Fruit fly (Drosophila melanogaster) whole organism, embryonic: ENCODE data around the gene CG31872.

Source experiments
- Ada2b ChIP-seq: fragments of 200-800 bp; sonication (Bioruptor generic); IDR thresholded peaks from 2 replicates; pipeline ENCODE4 v1.3.6; 2022; ENCODE audit warnings: missing biosample characterization, missing genetic modification characterization
- Atf-2 ChIP-seq: fragments of 200-800 bp; sonication (Bioruptor generic); optimal IDR thresholded peaks from 2 replicates; lab custom pipeline; 2016; ENCODE audit warnings: missing biosample characterization, missing genetic modification characterization
- Bdp1 ChIP-seq: fragments of 200-800 bp; sonication (Bioruptor generic); optimal IDR thresholded peaks from 3 replicates; lab custom pipeline; 2016; ENCODE audit warnings: missing biosample characterization, missing genetic modification characterization
- CG10543 ChIP-seq: fragments of 200-800 bp; sonication (Bioruptor generic); optimal IDR thresholded peaks from 3 replicates; lab custom pipeline; 2017; ENCODE audit warnings: missing biosample characterization, mild to moderate bottlenecking, missing genetic modification characterization, moderate library complexity
- CG10654 ChIP-seq: fragments of 200-800 bp; sonication (Bioruptor generic); optimal IDR thresholded peaks from 2 replicates; lab custom pipeline; 2016; ENCODE audit warnings: missing biosample characterization, missing genetic modification characterization
- CG11093 ChIP-seq: fragments of 200-800 bp; sonication (Bioruptor generic); IDR thresholded peaks from 3 replicates; pipeline ENCODE4 v1.3.6; 2022; ENCODE audit warnings: missing biosample characterization, missing genetic modification characterization
- CG12071 ChIP-seq: fragments of 200-800 bp; sonication (Bioruptor generic); optimal IDR thresholded peaks from 3 replicates; lab custom pipeline; 2018; ENCODE audit warnings: missing biosample characterization, mild to moderate bottlenecking, missing genetic modification characterization
- CG12391 ChIP-seq: fragments of 200-800 bp; sonication (Bioruptor generic); optimal IDR thresholded peaks from 3 replicates; lab custom pipeline; 2018; ENCODE audit warnings: missing biosample characterization, mild to moderate bottlenecking, missing genetic modification characterization, moderate library complexity
- CG17186 ChIP-seq: fragments of 200-800 bp; sonication (Bioruptor generic); optimal IDR thresholded peaks from 3 replicates; lab custom pipeline; 2017; ENCODE audit warnings: missing biosample characterization, missing genetic modification reagents, missing genetic modification characterization
- CG18476 ChIP-seq: fragments of 200-800 bp; sonication (Bioruptor generic); optimal IDR thresholded peaks from 2 replicates; lab custom pipeline; 2016; ENCODE audit warnings: missing biosample characterization, mild to moderate bottlenecking, missing genetic modification characterization
- CG34422 ChIP-seq: fragments of 200-800 bp; sonication (Bioruptor generic); IDR thresholded peaks from 3 replicates; pipeline ENCODE4 v1.3.6; 2022; ENCODE audit warnings: missing biosample characterization, missing genetic modification characterization
- CG4328 ChIP-seq: fragments of 200-800 bp; sonication (Bioruptor generic); optimal IDR thresholded peaks from 3 replicates; lab custom pipeline; 2017; ENCODE audit warnings: missing biosample characterization, missing genetic modification reagents, missing genetic modification characterization
- CG4424 ChIP-seq: fragments of 200-800 bp; sonication (Bioruptor generic); optimal IDR thresholded peaks from 3 replicates; lab custom pipeline; 2016; ENCODE audit warnings: missing biosample characterization, missing genetic modification characterization
- CG4617 ChIP-seq: fragments of 200-800 bp; sonication (Bioruptor generic); optimal IDR thresholded peaks from 3 replicates; lab custom pipeline; 2016; ENCODE audit warnings: missing biosample characterization, missing genetic modification characterization, borderline replicate concordance
- CG4820 ChIP-seq: fragments of 200-800 bp; sonication (Bioruptor generic); optimal IDR thresholded peaks from 3 replicates; lab custom pipeline; 2016; ENCODE audit warnings: missing biosample characterization, missing genetic modification characterization
- CG6791 ChIP-seq: fragments of 200-800 bp; sonication (Bioruptor generic); IDR thresholded peaks from 3 replicates; pipeline ENCODE4 v1.3.6; 2022; ENCODE audit warnings: missing biosample characterization, missing genetic modification characterization; ENCODE audit not compliant: partially characterized antibody
- CG8281 ChIP-seq: fragments of 200-800 bp; sonication (Bioruptor generic); optimal IDR thresholded peaks from 2 replicates; lab custom pipeline; 2018; ENCODE audit warnings: missing biosample characterization, mild to moderate bottlenecking, missing genetic modification characterization, moderate library complexity
- CG9817 ChIP-seq: fragments of 200-800 bp; sonication (Bioruptor generic); optimal IDR thresholded peaks from 2 replicates; lab custom pipeline; 2018; ENCODE audit warnings: missing biosample characterization, mild to moderate bottlenecking, missing genetic modification characterization, moderate library complexity
- CrebB ChIP-seq: fragments of 200-800 bp; sonication (Bioruptor generic); optimal IDR thresholded peaks from 3 replicates; lab custom pipeline; 2018; ENCODE audit warnings: missing biosample characterization, mild to moderate bottlenecking, missing genetic modification characterization
- Dbx ChIP-seq: fragments of 200-800 bp; sonication (Bioruptor generic); IDR thresholded peaks from 3 replicates; pipeline ENCODE4 v1.3.6; 2022; ENCODE audit warnings: missing biosample characterization, missing genetic modification characterization
- Dip2 ChIP-seq: fragments of 200-800 bp; sonication (Bioruptor generic); IDR thresholded peaks from 2 replicates; pipeline ENCODE4 v1.3.6; 2022; ENCODE audit warnings: missing biosample characterization, missing genetic modification characterization
- Dip3 ChIP-seq: fragments of 200-800 bp; sonication (Bioruptor generic); optimal IDR thresholded peaks from 3 replicates; lab custom pipeline; 2016; ENCODE audit warnings: missing biosample characterization, missing genetic modification characterization
- E2f2 ChIP-seq: fragments of 200-800 bp; sonication (Bioruptor generic); IDR thresholded peaks from 2 replicates; pipeline ENCODE4 v1.3.6; 2022; ENCODE audit warnings: missing biosample characterization, missing genetic modification characterization
- ERR ChIP-seq: fragments of 200-800 bp; sonication (Bioruptor generic); optimal IDR thresholded peaks from 2 replicates; lab custom pipeline; 2016; ENCODE audit warnings: missing biosample characterization, missing genetic modification characterization
- Fer3 ChIP-seq: fragments of 200-800 bp; sonication (Bioruptor generic); optimal IDR thresholded peaks from 2 replicates; lab custom pipeline; 2018; ENCODE audit warnings: missing biosample characterization, mild to moderate bottlenecking, missing genetic modification characterization, moderate library complexity
- Hr78 ChIP-seq, 2 experiments: fragments of 200-800 bp in 1 of 2; fragments of >200 bp in 1 of 2; sonication (Bioruptor generic) in 1 of 2; optimal IDR thresholded peaks; 2 replicates each; lab custom pipeline; 2017 to 2019; ENCODE audit warnings: missing biosample characterization in 2 of 2, missing genetic modification characterization in 2 of 2, mild to moderate bottlenecking in 1 of 2, moderate library complexity in 1 of 2
- Jarid2 ChIP-seq: fragments of 200-800 bp; sonication (Bioruptor generic); optimal IDR thresholded peaks from 3 replicates; lab custom pipeline; 2017; ENCODE audit warnings: mild to moderate bottlenecking, missing biosample characterization, missing genetic modification reagents, missing genetic modification characterization
- Lhr ChIP-seq: fragments of 200-800 bp; sonication (Bioruptor generic); optimal IDR thresholded peaks from 3 replicates; lab custom pipeline; 2017; ENCODE audit warnings: mild to moderate bottlenecking, missing biosample characterization, missing genetic modification reagents, missing genetic modification characterization
- Lpt ChIP-seq: fragments of >200 bp; optimal IDR thresholded peaks from 2 replicates; lab custom pipeline; 2018; ENCODE audit warnings: missing biosample characterization, missing genetic modification characterization
- MTF-1 ChIP-seq: fragments of 200-800 bp; sonication (Bioruptor generic); optimal IDR thresholded peaks from 2 replicates; lab custom pipeline; 2018; ENCODE audit warnings: missing biosample characterization, mild to moderate bottlenecking, missing genetic modification characterization, borderline replicate concordance
- NC2β ChIP-seq: fragments of 200-800 bp; sonication (Bioruptor generic); optimal IDR thresholded peaks from 2 replicates; lab custom pipeline; 2016; ENCODE audit warnings: missing biosample characterization, missing genetic modification characterization
- Optix ChIP-seq: fragments of 200-800 bp; sonication (Bioruptor generic); IDR thresholded peaks from 3 replicates; pipeline ENCODE4 v1.3.6; 2022; ENCODE audit warnings: missing biosample characterization, missing genetic modification characterization
- Xbp1 ChIP-seq: fragments of 200-800 bp; sonication (Bioruptor generic); optimal IDR thresholded peaks from 3 replicates; lab custom pipeline; 2016; ENCODE audit warnings: missing biosample characterization, mild to moderate bottlenecking, missing genetic modification characterization
- abd-A ChIP-seq: fragments of 200-800 bp; sonication (Bioruptor generic); optimal IDR thresholded peaks from 3 replicates; lab custom pipeline; 2019; ENCODE audit warnings: missing biosample characterization, mild to moderate bottlenecking, missing genetic modification characterization, moderate library complexity
- ap ChIP-seq: fragments of 200-800 bp; sonication (Bioruptor generic); IDR thresholded peaks from 2 replicates; pipeline ENCODE4 v1.3.6; 2022; ENCODE audit warnings: missing biosample characterization, missing genetic modification characterization
- bab2 ChIP-seq: fragments of 200-800 bp; sonication (Bioruptor generic); optimal IDR thresholded peaks from 2 replicates; lab custom pipeline; 2016; ENCODE audit warnings: missing biosample characterization, missing genetic modification characterization
- btn ChIP-seq: fragments of 200-800 bp; sonication (Bioruptor generic); optimal IDR thresholded peaks from 2 replicates; lab custom pipeline; 2016; ENCODE audit warnings: missing biosample characterization, missing genetic modification characterization
- cg ChIP-seq: fragments of 200-800 bp; sonication (Bioruptor generic); optimal IDR thresholded peaks from 3 replicates; lab custom pipeline; 2019; ENCODE audit warnings: missing biosample characterization, mild to moderate bottlenecking, missing genetic modification characterization, moderate library complexity
- da ChIP-seq: fragments of 200-800 bp; sonication (Bioruptor generic); optimal IDR thresholded peaks from 2 replicates; lab custom pipeline; 2016; ENCODE audit warnings: missing biosample characterization, missing genetic modification characterization
- dpn ChIP-seq, 2 experiments: fragments of 200-800 bp; sonication (Bioruptor generic); optimal IDR thresholded peaks; 3 replicates each; lab custom pipeline; 2016; ENCODE audit warnings: missing biosample characterization in 2 of 2, missing genetic modification characterization in 2 of 2
- gsb-n ChIP-seq: fragments of 200-800 bp; sonication (Bioruptor generic); optimal IDR thresholded peaks from 3 replicates; lab custom pipeline; 2018; ENCODE audit warnings: missing biosample characterization, mild to moderate bottlenecking, missing genetic modification characterization
- h ChIP-seq: fragments of >200 bp; optimal IDR thresholded peaks from 2 replicates; lab custom pipeline; 2017
- hth ChIP-seq: fragments of >200 bp; optimal IDR thresholded peaks from 2 replicates; lab custom pipeline; 2017; ENCODE audit warnings: inconsistent platforms
- lmd ChIP-seq: fragments of 200-800 bp; sonication (Bioruptor generic); IDR thresholded peaks from 2 replicates; pipeline ENCODE4 v1.3.6; 2022; ENCODE audit warnings: missing biosample characterization, missing genetic modification characterization
- nmo ChIP-seq: fragments of 200-800 bp; sonication (Bioruptor generic); optimal IDR thresholded peaks from 2 replicates; lab custom pipeline; 2018; ENCODE audit warnings: missing biosample characterization, mild to moderate bottlenecking, missing genetic modification characterization, moderate library complexity
- pros ChIP-seq: fragments of 200-800 bp; sonication (Bioruptor generic); optimal IDR thresholded peaks from 3 replicates; lab custom pipeline; 2019; ENCODE audit warnings: missing biosample characterization, mild to moderate bottlenecking, missing genetic modification characterization, moderate library complexity
- psq ChIP-seq: fragments of 200-800 bp; sonication (Bioruptor generic); optimal IDR thresholded peaks from 2 replicates; lab custom pipeline; 2017; ENCODE audit warnings: missing biosample characterization, missing genetic modification characterization
- rib ChIP-seq: fragments of 200-800 bp; sonication (Bioruptor generic); IDR thresholded peaks from 2 replicates; pipeline ENCODE4 v1.3.6; 2022; ENCODE audit warnings: missing biosample characterization, missing genetic modification characterization
- shn ChIP-seq: fragments of 200-800 bp; sonication (Bioruptor generic); optimal IDR thresholded peaks from 3 replicates; lab custom pipeline; 2016; ENCODE audit warnings: missing biosample characterization, missing genetic modification characterization
- sr ChIP-seq: fragments of 200-800 bp; sonication (Bioruptor generic); IDR thresholded peaks from 3 replicates; pipeline ENCODE4 v1.3.6; 2022; ENCODE audit warnings: missing biosample characterization, missing genetic modification characterization
- unpg ChIP-seq: fragments of 200-800 bp; sonication (Bioruptor generic); optimal IDR thresholded peaks from 3 replicates; lab custom pipeline; 2018; ENCODE audit warnings: missing biosample characterization, mild to moderate bottlenecking, missing genetic modification characterization, moderate library complexity
- zf30C ChIP-seq: fragments of 200-800 bp; sonication (Bioruptor generic); optimal IDR thresholded peaks from 3 replicates; lab custom pipeline; 2018; ENCODE audit warnings: missing biosample characterization, mild to moderate bottlenecking, missing genetic modification characterization

The CG31872 gene

dm6 chr2L:10608662-10609262 lies 31.0 kb upstream of the CG31872 start:
- TF ChIP-seq Lpt (GFP tag; lab: Kevin White, UChicago) (no peak), da (GFP tag; lab: Kevin White, UChicago) (no peak), nmo (GFP tag; lab: Kevin White, UChicago) (no peak), ERR (GFP tag; lab: Kevin White, UChicago) (no peak), bab2 (GFP tag; lab: Kevin White, UChicago) (no peak), pros (GFP tag; lab: Kevin White, UChicago) (peak; percentile 98), ap (GFP tag; lab: Robert Waterston, UW) (no peak), CG12391 (no peak), gsb-n (tag; lab: Kevin White, UChicago) (no peak), abd-A (no peak), Atf-2 (GFP tag; lab: Kevin White, UChicago) (no peak), CG11093 (GFP tag; lab: Robert Waterston, UW) (no peak), Fer3 (tag; lab: Kevin White, UChicago) (no peak), CG17186 (no peak), btn (no peak), lmd (GFP tag; lab: Robert Waterston, UW) (no peak), CG6791 (0 out of 3 replicates have a peak, but pooled peaks have one; percentile 27), CG12071 (GFP tag; lab: Kevin White, UChicago) (no peak), CrebB (tag; lab: Kevin White, UChicago) (no peak), CG4328 (GFP tag; lab: Kevin White, UChicago) (no peak), MTF-1 (GFP tag; lab: Kevin White, UChicago) (no peak), sr (GFP tag; lab: Robert Waterston, UW) (no peak), CG9817 (tag; lab: Kevin White, UChicago) (no peak), Lhr (GFP tag; lab: Kevin White, UChicago) (no peak), Hr78 (GFP tag; optimal IDR thresholded peaks at IDR 0.05; lab: Kevin White, UChicago) (no peak), CG4617 (GFP tag; lab: Kevin White, UChicago) (no peak), Jarid2 (GFP tag; lab: Kevin White, UChicago) (no peak), Dip3 (GFP tag; lab: Kevin White, UChicago) (no peak), CG4424 (GFP tag; lab: Kevin White, UChicago) (no peak), CG18476 (GFP tag; lab: Kevin White, UChicago) (peak; percentile 7), CG4820 (GFP tag; lab: Kevin White, UChicago) (no peak), zf30C (GFP tag; lab: Kevin White, UChicago) (no peak), Xbp1 (GFP tag; lab: Kevin White, UChicago) (no peak), CG10654 (GFP tag; lab: Kevin White, UChicago) (no peak), Dip2 (GFP tag; lab: Robert Waterston, UW) (no peak), h (no peak), unpg (no peak), hth (lab: Kevin White, UChicago) (peak; percentile 16), Dbx (no peak), NC2β (GFP tag; lab: Kevin White, UChicago) (no peak), rib (GFP tag; lab: Robert Waterston, UW) (no peak), Optix (GFP tag; lab: Robert Waterston, UW) (no peak), shn (no peak), CG10543 (GFP tag; lab: Kevin White, UChicago) (no peak), Ada2b (no peak), Bdp1 (GFP tag; lab: Kevin White, UChicago) (no peak), CG34422 (GFP tag; lab: Robert Waterston, UW) (no peak), psq (GFP tag; lab: Kevin White, UChicago) (no peak), cg (GFP tag; lab: Kevin White, UChicago) (no peak), E2f2 (GFP tag; lab: Robert Waterston, UW) (no peak), dpn (GFP tag; optimal IDR thresholded peaks at IDR 0.05; lab: Kevin White, UChicago) (no peak), CG8281 (tag; lab: Kevin White, UChicago) (no peak)
